Fruit fly (Drosophila melanogaster) whole organism: ENCODE measurements around the gene APC7.

Source experiments
- CG8478 ChIP-seq: fragments of >200 bp; optimal IDR thresholded peaks from 2 replicates; lab custom pipeline; 2018; ENCODE audit warnings: inconsistent platforms
- Dll ChIP-seq: fragments of >200 bp; optimal IDR thresholded peaks from 2 replicates; lab custom pipeline; 2017
- EcR ChIP-seq, 2 experiments: fragments of >200 bp; optimal IDR thresholded peaks; 2 replicates each; lab custom pipeline; 2017; ENCODE audit warnings: missing biosample characterization in 2 of 2, missing genetic modification characterization in 2 of 2, missing genetic modification reagents in 2 of 2
- pan ChIP-seq: fragments of >200 bp; optimal IDR thresholded peaks from 2 replicates; lab custom pipeline; 2017
- psq ChIP-seq: fragments of >200 bp; optimal IDR thresholded peaks from 2 replicates; lab custom pipeline; 2017
- usp ChIP-seq: fragments of >200 bp; optimal IDR thresholded peaks from 2 replicates; lab custom pipeline; 2017; ENCODE audit warnings: missing biosample characterization, missing genetic modification characterization, mixed read lengths

The APC7 gene

DNA sequence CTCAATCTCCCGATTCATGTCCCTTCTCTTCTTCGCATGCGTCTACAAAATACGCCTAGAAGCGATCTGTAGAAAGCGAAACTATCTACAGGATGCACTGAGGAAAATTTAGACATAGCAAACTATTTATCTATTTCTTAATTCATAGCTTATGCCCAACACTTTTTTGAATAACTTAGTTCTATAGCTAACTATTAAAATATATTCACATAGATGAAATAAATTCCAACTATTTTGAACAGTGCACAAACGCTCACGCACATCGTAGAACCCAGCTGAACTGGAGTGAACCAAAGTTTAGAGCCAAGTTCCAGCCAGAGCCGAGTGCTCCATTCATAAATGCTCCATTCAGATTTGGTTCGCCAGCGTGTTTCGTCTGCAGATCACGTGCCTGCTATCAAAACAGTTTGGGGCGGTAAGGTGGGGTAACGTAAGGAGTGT lies 24.7 kb downstream of the APC7 start:
- TF ChIP-seq psq (lab: Kevin White, UChicago) (no peak), EcR (GFP tag; optimal IDR thresholded peaks at IDR 0.05; lab: Kevin White, UChicago) (peak in 1 of 2 experiments; percentile 1)

DNA sequence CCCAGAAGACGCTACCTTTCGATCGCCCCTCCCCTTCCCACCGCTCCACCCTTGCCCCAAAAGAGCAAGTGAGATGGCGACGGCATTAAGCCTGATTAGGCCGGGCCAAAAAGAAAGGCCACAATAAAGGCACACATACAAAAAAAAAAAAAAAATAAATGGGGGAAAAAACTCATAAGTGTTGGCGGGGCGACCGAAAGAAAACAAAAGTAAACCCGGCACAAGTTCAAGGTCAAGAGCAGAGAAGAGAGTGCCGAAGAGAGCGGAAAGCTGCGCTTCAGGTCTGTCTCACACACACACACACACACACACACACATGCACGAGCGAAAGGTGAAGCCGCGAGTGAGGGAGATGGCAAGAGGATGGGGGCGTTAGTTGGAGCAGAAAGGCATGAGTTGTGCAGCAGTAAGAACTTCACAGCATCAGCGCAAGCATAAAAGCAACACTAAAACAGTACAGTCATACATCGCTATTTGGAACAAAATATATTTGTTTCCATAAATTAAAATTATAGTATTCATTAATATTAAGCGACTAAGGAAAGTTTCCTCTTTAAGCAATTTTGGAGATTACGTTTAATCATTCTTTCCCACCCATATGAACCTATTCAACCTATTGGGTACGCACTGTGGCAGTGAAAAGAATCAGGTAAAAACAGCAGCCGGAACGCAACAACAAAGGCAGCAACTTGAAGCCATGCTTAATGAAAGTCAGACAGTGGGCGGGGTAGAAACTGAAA lies 27.3 kb downstream of the APC7 start:
- no peak for TF ChIP-seq CG8478 (lab: Kevin White, UChicago)
- TF ChIP-seq EcR (GFP tag; optimal IDR thresholded peaks at IDR 0.05; lab: Kevin White, UChicago): peak in 1 of 2 experiments; percentile 22

DNA sequence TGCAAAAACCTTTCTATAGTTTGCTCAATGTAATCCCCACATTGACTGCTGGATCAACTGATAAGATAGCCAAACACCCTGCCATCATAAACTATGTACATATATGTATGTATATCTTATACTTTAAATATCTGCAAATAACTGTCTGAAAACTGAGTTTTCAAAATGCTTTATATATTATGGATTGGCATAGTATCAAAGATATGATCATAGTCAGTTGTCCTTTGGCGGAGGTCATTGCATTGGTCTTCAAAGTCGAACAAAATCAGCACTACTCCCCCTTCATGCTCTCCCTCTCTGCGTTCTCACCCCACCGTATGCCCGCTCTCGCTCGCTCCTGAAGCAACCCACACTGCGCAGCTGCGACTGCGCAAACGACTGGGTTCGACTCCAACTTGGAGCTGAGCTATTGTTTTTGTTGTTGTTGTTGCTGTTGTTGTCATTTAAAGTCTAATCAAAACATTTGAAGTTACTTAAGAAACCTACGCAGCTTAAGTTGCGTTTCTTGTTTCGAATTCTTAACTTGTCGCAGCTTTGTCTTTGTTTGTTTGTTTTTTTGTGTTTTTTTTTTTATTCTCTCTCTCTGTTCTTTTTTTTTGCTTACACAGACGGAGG lies 28.2 kb downstream of the APC7 start:
- TF ChIP-seq CG8478 (lab: Kevin White, UChicago) (no peak), EcR (GFP tag; optimal IDR thresholded peaks at IDR 0.05; lab: Kevin White, UChicago) (no peak), usp (GFP tag; lab: Kevin White, UChicago) (no peak), psq (lab: Kevin White, UChicago) (no peak), pan (no peak), Dll (lab: Kevin White, UChicago) (no peak)

DNA sequence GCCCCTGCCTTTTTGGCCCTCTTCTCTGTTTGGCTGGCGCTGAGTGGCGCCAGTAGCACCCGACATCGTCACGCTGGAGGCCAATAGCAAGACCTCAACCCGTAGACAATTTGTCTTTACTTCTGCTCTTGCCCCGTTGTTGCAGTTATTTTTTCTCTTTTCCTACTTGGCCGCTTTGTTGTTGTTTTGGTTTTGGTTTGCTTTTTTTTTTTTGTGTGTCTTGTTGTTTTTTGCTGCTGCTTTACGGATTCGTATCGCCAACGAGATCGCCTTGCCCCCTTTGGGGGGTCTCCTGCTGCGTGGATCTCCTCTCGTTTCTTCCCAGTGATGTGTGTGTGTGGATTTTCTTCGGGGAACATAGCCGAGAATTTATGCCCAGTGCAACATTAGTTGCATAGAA lies 35.0 kb downstream of the APC7 start:
- no peak for TF ChIP-seq Dll (lab: Kevin White, UChicago)
- no peak for TF ChIP-seq usp (GFP tag; lab: Kevin White, UChicago)
- no peak for TF ChIP-seq CG8478 (lab: Kevin White, UChicago)
- no peak for TF ChIP-seq EcR (GFP tag; optimal IDR thresholded peaks at IDR 0.05; lab: Kevin White, UChicago)
- TF ChIP-seq pan: no peak
- no peak for TF ChIP-seq psq (lab: Kevin White, UChicago)

DNA sequence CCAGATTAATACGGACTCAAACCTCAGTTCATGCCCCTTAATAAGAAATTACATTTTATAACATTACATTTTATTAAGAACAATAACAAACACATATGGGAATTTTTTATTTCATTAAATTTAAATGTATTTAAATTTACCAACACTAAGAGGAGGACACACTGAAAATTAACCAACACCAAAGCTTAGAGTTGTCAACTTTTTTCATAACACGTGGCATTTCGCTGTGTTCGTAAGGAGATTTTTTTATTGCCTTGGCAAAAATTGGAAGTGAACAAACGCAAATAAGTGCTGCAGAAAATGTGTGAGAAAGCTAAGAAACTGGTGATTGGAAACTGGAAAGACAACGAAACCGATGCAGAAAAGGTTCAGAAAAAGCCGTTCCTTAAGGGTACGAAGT lies 36.8 kb downstream of the APC7 start, which contains the start of gene CG14443:
TSS of gene CG14443 (plus strand) at position 301 of the 400 bp plus-strand sequence.
- no peak for TF ChIP-seq Dll (lab: Kevin White, UChicago)
- TF ChIP-seq CG8478 (lab: Kevin White, UChicago): no peak
- TF ChIP-seq psq (lab: Kevin White, UChicago): no peak
- TF ChIP-seq EcR (GFP tag; optimal IDR thresholded peaks at IDR 0.05; lab: Kevin White, UChicago): no peak
- no peak for TF ChIP-seq usp (GFP tag; lab: Kevin White, UChicago)
- no peak for TF ChIP-seq pan

DNA sequence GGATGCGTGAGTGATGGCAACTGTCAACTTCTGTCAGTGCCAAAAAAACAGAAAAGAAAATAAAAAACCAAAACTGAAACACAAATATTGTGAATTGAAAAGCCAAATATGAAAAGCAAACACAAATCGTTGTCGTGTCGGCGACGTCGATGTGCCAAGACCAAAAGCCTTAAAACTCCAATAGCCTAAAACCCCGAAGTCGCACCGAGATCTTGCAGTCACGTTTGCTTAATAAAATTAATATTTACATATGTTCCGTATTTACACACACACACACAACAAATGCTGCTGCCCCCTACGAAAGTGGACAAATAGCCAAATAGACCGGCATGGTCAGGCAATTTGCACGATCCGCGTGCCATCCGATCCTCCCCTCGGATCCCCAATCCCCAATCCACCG lies 41.2 kb downstream of the APC7 start:
- TF ChIP-seq psq (lab: Kevin White, UChicago) (no peak), Dll (lab: Kevin White, UChicago) (no peak), CG8478 (lab: Kevin White, UChicago) (no peak), usp (GFP tag; lab: Kevin White, UChicago) (no peak), pan (no peak), EcR (GFP tag; optimal IDR thresholded peaks at IDR 0.05; lab: Kevin White, UChicago) (no peak)

DNA sequence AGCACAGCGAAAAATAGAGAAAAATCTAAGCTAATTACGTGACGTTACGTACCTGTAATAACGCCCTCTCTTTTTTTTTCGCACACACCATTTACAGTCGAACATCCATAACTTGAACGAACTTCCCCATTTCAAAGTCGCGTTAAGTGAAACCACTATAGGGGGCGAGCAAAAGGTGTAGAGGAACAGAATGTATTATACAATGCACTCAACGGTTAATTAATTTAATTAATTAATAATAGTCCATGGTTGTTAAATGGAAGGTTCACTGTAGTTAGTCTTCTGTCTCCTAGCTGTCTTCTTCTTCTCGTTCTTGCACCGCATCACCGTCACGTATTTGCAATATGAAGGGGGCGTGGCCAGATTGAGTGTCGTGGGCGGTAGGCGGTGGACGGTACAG lies 44.7 kb downstream of the APC7 start:
- TF ChIP-seq Dll (lab: Kevin White, UChicago): no peak

DNA sequence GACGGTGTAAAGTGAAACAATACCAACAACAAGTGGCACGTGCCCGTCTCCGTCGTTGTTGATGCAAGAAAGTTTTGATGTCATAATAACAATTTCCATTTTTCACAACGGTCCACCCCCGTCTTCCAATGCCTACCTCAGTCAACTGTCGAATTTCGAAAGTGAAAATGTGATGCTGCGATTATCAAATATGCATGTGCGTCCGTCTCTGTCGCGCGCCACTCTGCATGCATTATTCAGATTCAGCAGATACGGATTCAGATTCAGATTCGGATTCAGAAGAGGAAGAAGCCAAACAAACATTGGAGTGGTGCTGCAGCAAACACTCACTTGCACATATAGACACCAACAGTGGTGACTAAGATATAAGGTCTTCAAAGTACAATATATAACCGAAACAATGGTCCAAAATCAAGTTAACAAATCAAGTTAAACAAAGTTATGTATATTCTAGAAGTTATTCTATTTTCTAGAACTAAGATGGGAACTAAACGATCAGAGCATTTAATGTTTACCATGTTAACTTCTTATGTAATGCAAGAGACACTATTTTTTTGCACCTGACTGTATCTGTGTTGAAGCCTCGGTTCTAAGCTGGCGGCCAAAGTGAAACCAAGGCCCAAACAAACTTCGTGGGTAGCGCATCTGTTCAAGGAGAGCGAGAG lies 45.8 kb downstream of the APC7 start:
- TF ChIP-seq EcR (GFP tag; optimal IDR thresholded peaks at IDR 0.05; lab: Kevin White, UChicago) (no peak), psq (lab: Kevin White, UChicago) (no peak), pan (no peak), Dll (lab: Kevin White, UChicago) (no peak)

DNA sequence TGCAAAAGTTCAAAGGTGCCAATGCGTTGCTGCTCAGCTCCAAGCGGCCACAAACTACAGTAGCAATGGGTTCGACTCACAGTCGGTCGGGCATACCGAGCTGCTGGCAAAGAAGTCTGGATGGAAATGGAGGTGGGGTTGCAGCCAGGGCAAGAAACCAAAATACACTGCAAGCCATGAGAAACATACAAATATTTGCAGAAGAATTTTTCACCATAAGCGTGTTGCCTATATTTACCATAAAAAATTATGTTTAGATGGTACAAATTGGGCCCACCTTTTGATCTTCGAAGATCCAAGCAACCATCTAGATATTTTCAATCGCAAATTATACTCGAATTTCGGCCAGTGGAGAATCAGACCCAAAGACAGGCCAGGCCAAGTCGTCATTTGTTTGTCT lies 50.0 kb downstream of the APC7 start:
- TF ChIP-seq psq (lab: Kevin White, UChicago) (no peak), usp (GFP tag; lab: Kevin White, UChicago) (no peak), pan (no peak), CG8478 (lab: Kevin White, UChicago) (no peak), EcR (GFP tag; optimal IDR thresholded peaks at IDR 0.05; lab: Kevin White, UChicago) (no peak)
